Worm (Caenorhabditis elegans) whole organism, mixed stage, embryonic: ENCODE data around the gene C23G10.2.

ENCODE experiments used
- elt-3 ChIP-seq: fragments of 150-350 bp; optimal IDR thresholded peaks from 2 replicates; lab custom pipeline; 2014; ENCODE audit warnings: missing biosample characterization, missing genetic modification characterization
- lin-13 ChIP-seq: fragments of 150-350 bp; optimal IDR thresholded peaks from 2 replicates; lab custom pipeline; 2014; ENCODE audit warnings: missing biosample characterization, missing genetic modification characterization
- mab-5 ChIP-seq: fragments of 150-350 bp; optimal IDR thresholded peaks from 2 replicates; lab custom pipeline; 2014; ENCODE audit warnings: missing biosample characterization, missing genetic modification characterization
- ztf-11 ChIP-seq: fragments of 150-350 bp; optimal IDR thresholded peaks from 2 replicates; lab custom pipeline; 2014; ENCODE audit warnings: missing biosample characterization, missing genetic modification characterization

- no peak for TF ChIP-seq ztf-11 (tag; lab: Kevin White, UChicago)
- no peak for TF ChIP-seq mab-5 (tag; lab: Kevin White, UChicago)
- no peak for TF ChIP-seq lin-13
- TF ChIP-seq elt-3 (tag; lab: Kevin White, UChicago) = no peak
Observed at ce11 chrIII:6158642-6159475, 49.0 kb upstream of the C23G10.2 start, which contains the start of gene nfm-1.
